Worm (Caenorhabditis elegans): ENCODE measurements around the gene K09A9.6.
A peak's percentile ranks its signal among the peaks of the same experiment; 100 is the strongest.

- no peak for TF ChIP-seq pes-1 (GFP tag; IDR thresholded peaks at IDR 0.05)
- no peak for TF ChIP-seq ets-7 (tag; optimal IDR thresholded peaks at IDR 0.05)
- no peak for TF ChIP-seq hnd-1 (tag; optimal IDR thresholded peaks at IDR 0.05)
- no peak for TF ChIP-seq flt-1 (GFP tag; IDR thresholded peaks at IDR 0.05)
- no peak for TF ChIP-seq ama-1 (optimal IDR thresholded peaks at IDR 0.05)
- TF ChIP-seq hmg-4 (GFP tag; optimal IDR thresholded peaks at IDR 0.05), result peak; percentile 64
- no peak for TF ChIP-seq ceh-13 (GFP tag; optimal IDR thresholded peaks at IDR 0.05)
- TF ChIP-seq aly-1 (tag; optimal IDR thresholded peaks at IDR 0.05), result no peak
- no peak for TF ChIP-seq ceh-36 (tag; optimal IDR thresholded peaks at IDR 0.05)
- TF ChIP-seq sea-1 (GFP tag; conservative IDR thresholded peaks at IDR 0.05), result no peak
- peak; percentile 11 for TF ChIP-seq F13C5.2 (tag; optimal IDR thresholded peaks at IDR 0.05)
Observed at ce11 chrX:15535190-15535636, 41.8 kb upstream of the K09A9.6 start.
